Fruit fly (Drosophila melanogaster) whole organism, adult: Measurements from ENCODE around the gene Jhbp13.
A peak's percentile ranks its signal among the peaks of the same experiment; 100 is the strongest.

Experiments
- CG11617 ChIP-seq: fragments of 200-800 bp; sonication (Bioruptor generic); optimal IDR thresholded peaks from 2 replicates; lab custom pipeline; 2017; ENCODE audit warnings: mild to moderate bottlenecking, missing biosample characterization, missing genetic modification reagents, missing genetic modification characterization
- CG12768 ChIP-seq: fragments of 200-800 bp; sonication (Bioruptor generic); optimal IDR thresholded peaks from 2 replicates; lab custom pipeline; 2017; ENCODE audit warnings: missing biosample characterization, missing genetic modification characterization, mild to moderate bottlenecking, moderate library complexity, missing genetic modification reagents
- CG14711 ChIP-seq: fragments of 200-800 bp; sonication (Bioruptor generic); optimal IDR thresholded peaks from 2 replicates; lab custom pipeline; 2018; ENCODE audit warnings: missing biosample characterization, mild to moderate bottlenecking, missing genetic modification characterization, moderate library complexity
- CG1620 ChIP-seq: fragments of 200-800 bp; sonication (Bioruptor generic); optimal IDR thresholded peaks from 2 replicates; lab custom pipeline; 2016; ENCODE audit warnings: missing biosample characterization, missing genetic modification characterization
- CG33017 ChIP-seq: fragments of 200-800 bp; sonication (Bioruptor generic); optimal IDR thresholded peaks from 2 replicates; lab custom pipeline; 2018; ENCODE audit warnings: missing biosample characterization, mild to moderate bottlenecking, missing genetic modification characterization, moderate library complexity
- CG5204 ChIP-seq: fragments of 200-800 bp; sonication (Bioruptor generic); optimal IDR thresholded peaks from 2 replicates; lab custom pipeline; 2016; ENCODE audit warnings: missing biosample characterization, missing genetic modification characterization
- CG7045 ChIP-seq: fragments of 200-800 bp; sonication (Bioruptor generic); optimal IDR thresholded peaks from 2 replicates; lab custom pipeline; 2017; ENCODE audit warnings: missing biosample characterization, mild to moderate bottlenecking, missing genetic modification characterization
- CG7101 ChIP-seq: fragments of 200-800 bp; sonication (Bioruptor generic); optimal IDR thresholded peaks from 2 replicates; lab custom pipeline; 2018; ENCODE audit warnings: missing biosample characterization, mild to moderate bottlenecking, missing genetic modification characterization, moderate library complexity
- Clk ChIP-seq: fragments of 200-800 bp; sonication (Bioruptor generic); optimal IDR thresholded peaks from 2 replicates; lab custom pipeline; 2017; ENCODE audit warnings: missing biosample characterization, missing genetic modification characterization
- Crg-1 ChIP-seq: fragments of 200-800 bp; sonication (Bioruptor generic); optimal IDR thresholded peaks from 2 replicates; lab custom pipeline; 2016; ENCODE audit warnings: missing biosample characterization, missing genetic modification characterization
- Hr96 ChIP-seq: fragments of 200-800 bp; sonication (Bioruptor generic); optimal IDR thresholded peaks from 2 replicates; lab custom pipeline; 2016; ENCODE audit warnings: missing biosample characterization, missing genetic modification characterization
- Mnt ChIP-seq: fragments of 200-800 bp; sonication (Bioruptor generic); optimal IDR thresholded peaks from 2 replicates; lab custom pipeline; 2016; ENCODE audit warnings: missing biosample characterization, mild to moderate bottlenecking, missing genetic modification characterization
- bab1 ChIP-seq: fragments of 200-800 bp; sonication (Bioruptor generic); optimal IDR thresholded peaks from 3 replicates; lab custom pipeline; 2019; ENCODE audit warnings: missing biosample characterization, mild to moderate bottlenecking, missing genetic modification characterization, moderate library complexity
- cic ChIP-seq: fragments of 200-800 bp; sonication (Bioruptor generic); optimal IDR thresholded peaks from 2 replicates; lab custom pipeline; 2017; ENCODE audit warnings: missing biosample characterization, mild to moderate bottlenecking, missing genetic modification characterization, moderate library complexity
- cnc ChIP-seq, 2 experiments: fragments of >200 bp; optimal IDR thresholded peaks; 2 replicates each; lab custom pipeline; 2017
- kay ChIP-seq: fragments of 200-800 bp; sonication (Bioruptor generic); peaks from one replicate; lab custom pipeline; 2016; ENCODE audit warnings: missing biosample characterization, missing genetic modification characterization, borderline replicate concordance
- ovo ChIP-seq: fragments of 200-800 bp; sonication (Bioruptor generic); optimal IDR thresholded peaks from 2 replicates; lab custom pipeline; 2016; ENCODE audit warnings: missing biosample characterization, missing genetic modification characterization
- pad ChIP-seq: fragments of 200-800 bp; sonication (Bioruptor generic); optimal IDR thresholded peaks from 3 replicates; lab custom pipeline; 2017; ENCODE audit warnings: missing biosample characterization, missing genetic modification characterization, mild to moderate bottlenecking, moderate library complexity, missing genetic modification reagents
- tj ChIP-seq: fragments of 200-800 bp; sonication (Bioruptor generic); optimal IDR thresholded peaks from 3 replicates; lab custom pipeline; 2017; ENCODE audit warnings: missing biosample characterization, mild to moderate bottlenecking, missing genetic modification characterization, moderate library complexity
- toe ChIP-seq: fragments of 200-800 bp; sonication (Bioruptor generic); optimal IDR thresholded peaks from 2 replicates; lab custom pipeline; 2016; ENCODE audit warnings: missing biosample characterization, missing genetic modification characterization

Jhbp13 gene

DNA sequence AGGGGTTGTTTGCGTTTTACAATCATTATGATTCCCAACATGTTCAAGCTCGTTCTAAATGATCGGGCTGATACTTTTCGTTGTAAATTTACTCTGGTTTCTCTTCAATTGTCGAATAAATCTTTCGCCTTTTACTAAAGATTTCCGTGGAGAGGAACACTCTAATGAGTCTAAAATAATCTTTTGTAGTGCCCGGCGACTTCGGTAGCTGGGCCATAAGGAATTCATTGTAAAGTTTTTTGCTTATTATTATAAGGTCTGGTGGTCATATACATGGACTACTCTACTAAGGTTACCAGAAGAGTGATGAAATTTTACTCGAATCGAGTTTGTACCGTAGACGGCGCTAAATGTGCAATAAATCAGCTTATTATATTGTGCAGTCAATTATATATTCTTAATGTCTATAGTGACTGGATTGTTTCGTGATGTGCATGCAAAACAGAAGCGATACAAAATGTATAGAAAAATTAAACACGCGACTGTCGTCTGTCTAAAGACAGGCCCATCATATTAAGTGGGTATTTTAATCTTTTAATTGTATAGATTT is 5.0 kb downstream of the Jhbp13 start:
- TF ChIP-seq cnc (optimal IDR thresholded peaks at IDR 0.05; lab: Kevin White, UChicago): no peak

DNA sequence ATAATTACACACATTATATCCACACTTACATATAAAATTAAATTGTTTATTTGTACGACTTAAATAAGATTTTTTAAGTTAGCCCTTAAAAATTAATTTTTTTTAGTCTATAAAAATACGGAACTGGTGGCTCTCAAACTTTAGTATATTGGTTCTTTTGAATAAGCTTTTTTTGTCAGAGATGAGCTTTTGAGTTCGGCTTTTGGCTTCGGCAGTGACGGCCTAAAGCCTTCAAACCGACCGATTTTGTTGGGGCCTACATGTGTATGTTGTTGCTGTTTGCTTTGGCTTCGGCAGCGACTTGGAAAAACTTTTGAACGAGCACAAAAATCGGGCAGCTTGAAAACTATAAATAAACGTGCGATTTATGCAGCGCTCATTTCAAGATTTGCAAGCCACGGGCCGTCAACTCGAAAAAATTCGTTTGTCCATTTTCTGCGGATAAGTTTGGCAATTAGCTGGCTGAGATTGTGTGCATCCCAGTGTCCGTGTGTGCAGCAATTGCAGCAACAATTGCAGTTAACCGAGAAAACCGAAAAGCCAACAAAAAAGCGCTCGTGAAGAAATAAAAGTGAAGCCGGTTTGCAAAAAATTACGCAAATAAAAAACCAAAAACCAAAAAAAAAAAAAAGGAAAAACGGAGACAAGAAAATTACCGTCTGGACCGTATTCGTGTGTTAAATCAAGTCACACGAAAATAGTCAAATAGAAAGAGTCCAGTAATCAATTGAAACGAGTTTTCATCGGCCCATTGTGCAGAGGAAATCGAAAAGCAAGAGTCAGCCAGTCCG is 6.3 kb downstream of the Jhbp13 start, which contains the start of gene CG16820:
CG16820 (plus strand) TSS at position 378 of the 791 bp plus-strand sequence.
- TF ChIP-seq toe (GFP tag; lab: Kevin White, UChicago) (no peak), Clk (GFP tag; lab: Kevin White, UChicago) (no peak), kay (GFP tag; lab: Kevin White, UChicago) (peak; percentile 24), CG12768 (GFP tag; lab: Kevin White, UChicago) (no peak), CG11617 (no peak)

DNA sequence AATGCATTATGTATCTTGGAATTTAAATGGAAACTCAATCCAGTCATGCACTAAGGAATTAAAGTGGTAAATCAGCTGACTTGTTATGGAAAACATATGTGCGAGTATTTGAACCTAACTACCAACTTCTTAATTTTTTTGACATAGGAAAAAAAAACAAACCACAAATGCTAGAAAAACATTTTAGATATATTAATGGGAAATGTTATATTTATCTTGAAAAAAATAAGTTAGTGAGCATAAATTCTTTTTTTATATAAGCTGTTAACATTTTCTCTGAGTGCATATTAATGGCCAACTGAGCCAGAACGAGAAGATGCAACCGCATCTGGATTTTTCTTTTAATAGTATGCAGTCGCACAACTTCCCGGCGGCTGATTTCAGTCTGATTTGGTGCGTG is 11.4 kb downstream of the Jhbp13 start:
- no peak for TF ChIP-seq Crg-1 (GFP tag; lab: Kevin White, UChicago)
- no peak for TF ChIP-seq kay (GFP tag; lab: Kevin White, UChicago)
- no peak for TF ChIP-seq tj (GFP tag; lab: Kevin White, UChicago)
- TF ChIP-seq CG7101: no peak
- TF ChIP-seq toe (GFP tag; lab: Kevin White, UChicago): no peak
- no peak for TF ChIP-seq Clk (GFP tag; lab: Kevin White, UChicago)
- no peak for TF ChIP-seq CG14711 (tag; lab: Kevin White, UChicago)
- TF ChIP-seq Mnt (GFP tag; lab: Kevin White, UChicago): no peak
- TF ChIP-seq cic (GFP tag; lab: Kevin White, UChicago): no peak
- TF ChIP-seq cnc (optimal IDR thresholded peaks at IDR 0.05; lab: Kevin White, UChicago): no peak
- TF ChIP-seq CG7045 (GFP tag; lab: Kevin White, UChicago): no peak
- TF ChIP-seq CG11617: no peak

DNA sequence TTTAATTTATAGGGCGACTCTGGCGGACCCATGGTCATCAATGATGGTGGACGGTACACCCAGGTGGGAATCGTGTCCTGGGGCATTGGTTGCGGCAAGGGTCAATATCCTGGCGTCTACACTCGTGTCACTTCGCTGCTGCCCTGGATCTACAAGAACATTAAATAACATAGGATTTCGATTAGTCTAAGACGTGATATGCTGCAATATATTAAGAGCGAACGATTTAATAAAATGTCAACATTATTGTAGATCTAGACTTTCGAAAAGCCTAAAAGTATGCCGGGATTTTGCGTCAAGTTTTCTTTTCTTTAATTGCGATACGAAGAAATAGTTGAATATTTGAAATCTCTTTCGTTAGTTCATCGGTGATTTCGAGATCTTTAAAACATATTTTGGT is 17.4 kb downstream of the Jhbp13 start, which contains the start of gene Naa20B:
Naa20B (plus strand) TSS at position 301 of the 400 bp plus-strand sequence.
- TF ChIP-seq CG12768 (GFP tag; lab: Kevin White, UChicago) (no peak), Crg-1 (GFP tag; lab: Kevin White, UChicago) (no peak), CG5204 (no peak), cnc (optimal IDR thresholded peaks at IDR 0.05; lab: Kevin White, UChicago) (no peak), Hr96 (GFP tag; lab: Kevin White, UChicago) (no peak), Clk (GFP tag; lab: Kevin White, UChicago) (no peak)

DNA sequence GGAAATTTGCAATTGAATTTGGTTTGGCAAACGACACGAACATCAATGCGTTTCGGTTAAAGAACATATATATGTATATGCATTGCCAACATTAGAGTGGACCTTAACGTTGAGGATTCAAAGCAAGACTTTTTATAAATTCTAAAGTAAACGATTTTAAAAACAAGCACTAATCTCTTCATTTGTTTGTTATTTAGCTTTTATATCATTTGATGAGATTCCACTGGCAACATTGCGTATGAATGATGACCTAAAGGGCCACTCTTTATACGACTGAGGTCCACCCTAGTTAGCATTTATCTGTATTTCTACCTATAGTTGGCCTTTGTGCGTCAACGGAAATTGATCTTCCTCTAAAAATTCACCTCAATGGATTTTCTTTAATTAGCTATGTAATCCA is 18.9 kb downstream of the Jhbp13 start:
- no peak for TF ChIP-seq CG33017 (tag; lab: Kevin White, UChicago)
- no peak for TF ChIP-seq cnc (optimal IDR thresholded peaks at IDR 0.05; lab: Kevin White, UChicago)
- TF ChIP-seq kay (GFP tag; lab: Kevin White, UChicago): no peak
- TF ChIP-seq Hr96 (GFP tag; lab: Kevin White, UChicago): no peak
- no peak for TF ChIP-seq CG14711 (tag; lab: Kevin White, UChicago)
- no peak for TF ChIP-seq CG7045 (GFP tag; lab: Kevin White, UChicago)
- TF ChIP-seq Clk (GFP tag; lab: Kevin White, UChicago): no peak

DNA sequence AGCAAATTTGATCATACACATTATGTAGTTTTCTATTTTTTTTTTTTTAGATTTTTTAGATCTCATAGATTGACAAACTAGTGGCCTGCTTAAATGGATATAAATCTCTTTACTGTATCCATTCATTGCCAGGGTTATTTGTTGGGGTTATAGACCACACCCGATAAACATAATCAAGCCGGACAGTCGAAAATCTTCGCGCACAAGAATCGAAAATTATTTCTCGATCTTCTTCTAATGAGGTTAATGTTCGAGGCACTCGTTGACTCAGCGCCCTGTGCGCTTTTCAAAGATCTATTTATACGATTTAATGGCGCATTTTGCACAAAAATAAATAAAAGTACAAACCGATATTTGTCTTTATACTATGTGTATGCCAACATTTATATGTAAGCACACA is 19.9 kb downstream of the Jhbp13 start, which contains the start of gene CG31730:
CG31730 (minus strand) TSS at position 101 of the 400 bp plus-strand sequence.
- TF ChIP-seq Clk (GFP tag; lab: Kevin White, UChicago) (no peak), ovo (GFP tag; lab: Kevin White, UChicago) (no peak), Crg-1 (GFP tag; lab: Kevin White, UChicago) (no peak), CG7101 (no peak), CG5204 (no peak), tj (GFP tag; lab: Kevin White, UChicago) (no peak), Hr96 (GFP tag; lab: Kevin White, UChicago) (no peak), CG11617 (no peak)

DNA sequence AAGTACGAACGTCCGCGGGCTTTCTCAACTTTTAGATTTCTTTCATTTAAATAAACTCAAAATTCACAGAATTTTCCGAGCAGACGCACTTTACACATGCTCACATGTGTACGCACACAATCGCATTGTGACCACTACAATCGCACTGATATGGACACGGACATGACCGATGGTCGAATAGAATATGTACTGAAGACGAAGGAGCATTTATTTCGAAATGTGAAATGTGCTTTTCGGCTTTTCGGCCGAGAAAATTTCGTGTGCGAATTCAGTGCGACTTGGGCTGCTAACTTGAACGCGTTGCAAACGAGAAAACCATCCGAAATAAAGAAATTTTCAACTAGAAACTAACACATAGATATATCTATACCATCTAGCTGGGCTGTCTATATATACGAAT is 21.0 kb downstream of the Jhbp13 start, which contains the start of gene CG44085:
CG44085 (plus strand) TSS at position 269 of the 400 bp plus-strand sequence.
- no peak for TF ChIP-seq CG12768 (GFP tag; lab: Kevin White, UChicago)

DNA sequence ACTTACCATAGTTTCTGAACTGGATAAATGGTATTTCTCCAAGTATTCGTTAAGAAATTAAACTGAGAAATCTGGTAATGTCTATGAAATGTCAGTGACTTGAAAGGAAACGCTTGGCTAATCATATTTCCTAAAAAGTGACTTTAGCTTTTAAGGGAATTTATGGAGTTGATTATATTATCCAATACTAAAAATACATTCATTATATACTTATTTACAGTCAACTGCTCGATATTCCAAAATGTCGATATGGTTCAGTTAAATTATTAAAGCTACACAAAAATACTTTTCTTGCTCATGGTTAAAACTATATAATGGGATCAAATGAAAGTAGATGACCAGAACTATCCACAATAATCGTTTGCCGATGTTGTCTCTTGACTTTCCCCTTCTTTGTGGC is 26.0 kb downstream of the Jhbp13 start, which contains the start of gene CG31848:
CG31848 (minus strand) TSS at position 101 of the 400 bp plus-strand sequence.
- TF ChIP-seq Crg-1 (GFP tag; lab: Kevin White, UChicago) (no peak), CG11617 (no peak), bab1 (no peak), Hr96 (GFP tag; lab: Kevin White, UChicago) (no peak), CG7045 (GFP tag; lab: Kevin White, UChicago) (no peak), toe (GFP tag; lab: Kevin White, UChicago) (no peak), pad (GFP tag; lab: Kevin White, UChicago) (no peak), cic (GFP tag; lab: Kevin White, UChicago) (no peak), CG12768 (GFP tag; lab: Kevin White, UChicago) (no peak), Mnt (GFP tag; lab: Kevin White, UChicago) (no peak), CG1620 (GFP tag; lab: Kevin White, UChicago) (no peak), CG14711 (tag; lab: Kevin White, UChicago) (no peak), tj (GFP tag; lab: Kevin White, UChicago) (no peak), CG5204 (no peak), cnc (optimal IDR thresholded peaks at IDR 0.05; lab: Kevin White, UChicago) (no peak), ovo (GFP tag; lab: Kevin White, UChicago) (no peak), Clk (GFP tag; lab: Kevin White, UChicago) (no peak), kay (GFP tag; lab: Kevin White, UChicago) (no peak), CG33017 (tag; lab: Kevin White, UChicago) (no peak), CG7101 (no peak)
